Worm (Caenorhabditis elegans): Measurements from ENCODE around the gene C17G10.13.

C17G10.13 gene

DNA sequence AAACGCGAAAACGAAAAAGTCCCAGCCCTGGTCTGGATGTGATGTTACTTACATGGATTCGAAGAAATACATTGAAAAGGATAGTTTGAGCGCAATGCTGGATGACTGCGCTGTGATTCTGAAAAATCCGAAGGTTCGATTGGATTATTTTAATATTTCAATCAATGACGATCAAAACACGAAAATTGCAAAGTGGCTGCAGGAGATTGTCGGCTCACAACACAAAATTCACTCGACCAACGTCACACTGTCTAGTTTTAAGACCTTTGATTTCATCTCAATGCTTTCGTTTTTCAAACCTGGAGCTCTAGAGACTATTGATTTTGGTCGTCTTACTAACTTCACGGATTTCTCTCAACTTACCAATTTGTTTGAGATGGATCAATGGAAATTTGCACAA is 38.1 kb downstream of the C17G10.13 start, which contains the start of gene C17C3.5:
C17C3.5 (plus strand) TSS at position 301 of the 400 bp plus-strand sequence.
- no peak for TF ChIP-seq nhr-232 (tag; optimal IDR thresholded peaks at IDR 0.05)
- TF ChIP-seq pat-9 (tag; optimal IDR thresholded peaks at IDR 0.05): no peak
- TF ChIP-seq che-1 (tag; optimal IDR thresholded peaks at IDR 0.05): no peak
- TF ChIP-seq pros-1 (tag; optimal IDR thresholded peaks at IDR 0.05): no peak
- TF ChIP-seq ref-2 (tag; optimal IDR thresholded peaks at IDR 0.05): no peak
- no peak for TF ChIP-seq ceh-45 (GFP tag; IDR thresholded peaks at IDR 0.05)
- TF ChIP-seq ceh-9 (tag; optimal IDR thresholded peaks at IDR 0.05): no peak
- no peak for TF ChIP-seq ahr-1 (tag; optimal IDR thresholded peaks at IDR 0.05)
- no peak for TF ChIP-seq ceh-24 (tag; optimal IDR thresholded peaks at IDR 0.05)
- TF ChIP-seq tbx-2 (tag; optimal IDR thresholded peaks at IDR 0.05): no peak
- no peak for TF ChIP-seq odd-2 (tag; optimal IDR thresholded peaks at IDR 0.05)
- TF ChIP-seq K02D7.2 (tag; optimal IDR thresholded peaks at IDR 0.05): no peak
- no peak for TF ChIP-seq hlh-6 (tag; optimal IDR thresholded peaks at IDR 0.05)
- TF ChIP-seq fkh-10 (GFP tag; optimal IDR thresholded peaks at IDR 0.05): no peak

DNA sequence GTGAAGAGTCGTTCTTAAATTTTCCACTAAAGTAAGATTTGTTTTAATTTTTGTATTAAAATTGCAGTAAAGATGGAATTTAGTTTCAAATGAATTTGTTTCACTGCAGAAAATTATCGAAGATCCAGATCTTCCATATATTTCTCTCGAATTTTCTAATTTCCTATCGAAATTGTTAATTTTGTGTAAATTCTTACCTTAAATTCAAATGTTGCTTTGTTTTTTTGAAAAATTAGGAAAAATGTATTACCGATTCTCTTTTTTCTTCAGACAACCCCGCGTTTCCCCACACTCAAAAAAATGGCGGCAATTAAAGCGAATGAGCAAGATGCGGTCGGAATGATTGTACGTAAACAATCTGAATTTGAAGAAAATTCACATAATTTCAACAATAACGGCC is 39.8 kb downstream of the C17G10.13 start, which contains the start of gene C17C3.6:
C17C3.6 (plus strand) TSS at position 301 of the 400 bp plus-strand sequence.
- no peak for TF ChIP-seq K09A11.1 (tag; optimal IDR thresholded peaks at IDR 0.05; ENCODE audit: insufficient read depth)
- no peak for TF ChIP-seq pha-4 (tag; optimal IDR thresholded peaks at IDR 0.05)
- TF ChIP-seq hlh-8 (tag; optimal IDR thresholded peaks at IDR 0.05): no peak
- no peak for TF ChIP-seq che-1 (tag; optimal IDR thresholded peaks at IDR 0.05)

DNA sequence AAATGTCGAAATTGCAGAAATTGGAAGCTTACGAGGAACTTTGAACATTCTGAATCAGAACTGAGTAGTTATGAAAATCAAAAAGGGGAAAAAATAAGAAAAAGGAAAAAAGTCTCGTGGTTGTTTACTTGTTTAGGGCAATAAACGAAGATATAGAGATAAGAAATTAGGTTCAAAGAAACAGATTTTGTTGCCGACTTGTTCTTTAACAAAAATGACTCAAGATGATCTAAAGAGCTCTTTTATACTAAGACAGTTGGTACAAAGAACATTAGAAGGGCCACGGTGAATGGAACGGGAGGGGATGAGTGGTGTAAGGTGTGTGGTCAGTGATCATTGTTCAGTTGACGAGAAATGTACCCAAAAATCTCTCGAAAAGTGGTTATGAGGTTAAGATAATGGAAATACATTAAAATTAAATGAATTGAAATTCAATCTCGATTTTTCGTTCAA is 42.1 kb downstream of the C17G10.13 start, which contains the start of gene acdh-2:
acdh-2 (minus strand) TSS at position 51 of the 453 bp plus-strand sequence.
- TF ChIP-seq eyg-1 (tag; optimal IDR thresholded peaks at IDR 0.05) (no peak), ets-4 (tag; optimal IDR thresholded peaks at IDR 0.05) (no peak), pag-3 (tag; optimal IDR thresholded peaks at IDR 0.05; ENCODE audit: borderline replicate concordance) (no peak), elt-4 (tag; optimal IDR thresholded peaks at IDR 0.05) (no peak), ceh-45 (GFP tag; IDR thresholded peaks at IDR 0.05) (no peak)

DNA sequence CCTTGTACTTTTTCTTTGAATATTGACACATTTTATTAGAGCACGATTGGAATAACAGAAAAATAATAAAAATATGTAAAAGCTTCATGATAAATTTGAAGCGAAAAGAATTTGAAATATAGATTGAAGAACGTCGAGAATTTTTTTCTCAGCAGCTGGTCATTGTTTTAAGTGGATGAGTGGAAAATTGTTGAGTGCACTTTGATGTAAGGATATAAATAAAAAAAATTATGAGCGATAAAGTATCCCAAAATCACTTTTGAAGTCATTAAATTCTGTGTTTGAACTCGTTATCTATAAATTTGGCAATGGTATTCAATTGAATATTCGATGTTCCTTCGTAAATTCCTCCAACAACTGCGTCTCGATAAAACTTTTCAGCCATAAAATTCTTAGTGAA is 44.8 kb downstream of the C17G10.13 start, which contains the start of gene ins-13:
ins-13 (minus strand) TSS at position 101 of the 400 bp plus-strand sequence.
- TF ChIP-seq pax-1 (tag; optimal IDR thresholded peaks at IDR 0.05) (no peak), ref-2 (tag; optimal IDR thresholded peaks at IDR 0.05) (no peak), lim-6 (tag; optimal IDR thresholded peaks at IDR 0.05) (no peak), nfya-1 (tag; optimal IDR thresholded peaks at IDR 0.05) (no peak)

DNA sequence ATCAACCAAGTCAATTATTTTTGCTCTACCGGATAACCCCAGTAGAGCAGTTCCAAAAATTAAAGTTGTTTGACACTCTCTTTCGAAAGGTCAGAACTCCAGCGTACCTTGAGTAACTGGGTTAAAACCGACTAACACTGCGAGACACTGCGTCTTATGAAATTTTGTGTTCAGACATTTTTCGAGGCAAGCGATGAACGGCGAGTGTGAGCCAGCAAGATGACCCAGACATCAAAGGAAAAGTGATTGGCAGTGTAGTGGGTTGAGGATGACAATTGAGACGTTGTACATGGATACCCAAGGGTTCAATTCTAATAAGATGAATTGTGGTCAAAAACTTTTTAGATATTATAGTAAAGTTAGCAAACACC is 45.5 kb downstream of the C17G10.13 start:
- TF ChIP-seq lim-6 (tag; optimal IDR thresholded peaks at IDR 0.05) (no peak), ceh-48 (tag; optimal IDR thresholded peaks at IDR 0.05) (no peak), ttx-3 (tag; optimal IDR thresholded peaks at IDR 0.05) (no peak), tbx-2 (tag; optimal IDR thresholded peaks at IDR 0.05) (no peak), npax-4 (tag; optimal IDR thresholded peaks at IDR 0.05) (no peak), fkh-10 (GFP tag; optimal IDR thresholded peaks at IDR 0.05) (no peak), pax-1 (tag; optimal IDR thresholded peaks at IDR 0.05) (no peak), eyg-1 (tag; optimal IDR thresholded peaks at IDR 0.05) (no peak), elt-2 (tag; optimal IDR thresholded peaks at IDR 0.05) (no peak), ceh-30 (tag; optimal IDR thresholded peaks at IDR 0.05) (no peak), odd-2 (tag; optimal IDR thresholded peaks at IDR 0.05) (no peak), hlh-30 (tag; optimal IDR thresholded peaks at IDR 0.05; ENCODE audit: insufficient read depth) (no peak), nfya-1 (tag; optimal IDR thresholded peaks at IDR 0.05) (no peak), nhr-11 (tag; optimal IDR thresholded peaks at IDR 0.05) (no peak), ceh-6 (GFP tag; optimal IDR thresholded peaks at IDR 0.05) (no peak), hlh-6 (tag; optimal IDR thresholded peaks at IDR 0.05) (no peak)

Data from whole organism, late embryonic.